Worm (Caenorhabditis elegans) whole organism, L4 larva: ENCODE results near the gene Y17G7B.18.

ENCODE experiments used
- R02D3.7 ChIP-seq: fragments of 150-350 bp; sonication (generic microtip); optimal IDR thresholded peaks from 3 replicates; lab custom pipeline; 2014; ENCODE audit warnings: missing biosample characterization, missing genetic modification characterization
- T20F7.1 ChIP-seq: fragments of 200-800 bp; sonication (Bioruptor generic); optimal IDR thresholded peaks from 2 replicates; lab custom pipeline; 2018; ENCODE audit warnings: mild to moderate bottlenecking, missing genetic modification characterization, missing compliant biosample characterization
- T26A8.4 ChIP-seq: fragments of 200-800 bp; sonication (Bioruptor generic); IDR thresholded peaks from 2 replicates; pipeline ENCODE4 v1.3.6; 2022; ENCODE audit warnings: missing genetic modification characterization, missing compliant biosample characterization
- Y105C5A.15 ChIP-seq: fragments of 200-800 bp; sonication (Bioruptor generic); IDR thresholded peaks from 2 replicates; pipeline ENCODE4 v1.3.6; 2022; ENCODE audit warnings: missing genetic modification characterization, missing compliant biosample characterization
- Y48G9A.11 ChIP-seq: fragments of 200-800 bp; sonication (Bioruptor generic); IDR thresholded peaks from 2 replicates; pipeline ENCODE4 v1.3.6; 2022; ENCODE audit warnings: missing genetic modification reagents, missing genetic modification characterization, missing compliant biosample characterization
- Y75B8A.6 ChIP-seq: fragments of 200-800 bp; sonication (Bioruptor generic); IDR thresholded peaks from 2 replicates; pipeline ENCODE4 v1.3.6; 2022; ENCODE audit warnings: missing genetic modification reagents, missing genetic modification characterization, missing compliant biosample characterization
- ZK337.2 ChIP-seq: fragments of 200-800 bp; sonication (Bioruptor generic); IDR thresholded peaks from 2 replicates; pipeline ENCODE4 v1.3.6; 2022; ENCODE audit warnings: missing genetic modification reagents, missing genetic modification characterization, missing compliant biosample characterization
- aha-1 ChIP-seq: fragments of 150-350 bp; peaks from one replicate; lab custom pipeline; 2014; ENCODE audit warnings: missing biosample characterization, missing genetic modification characterization
- arid-1 ChIP-seq: fragments of 200-800 bp; sonication (Bioruptor generic); conservative IDR thresholded peaks from 2 replicates; pipeline ENCODE4 v1.3.6; 2022; ENCODE audit warnings: missing genetic modification reagents, missing genetic modification characterization, missing compliant biosample characterization
- attf-4 ChIP-seq: sonication (generic microtip); optimal IDR thresholded peaks from 3 replicates; lab custom pipeline; 2017; ENCODE audit warnings: missing biosample characterization, missing genetic modification characterization
- ceh-28 ChIP-seq: fragments of 150-350 bp; optimal IDR thresholded peaks from 2 replicates; lab custom pipeline; 2014; ENCODE audit warnings: missing biosample characterization, missing genetic modification reagents, missing genetic modification characterization
- ceh-32 ChIP-seq: sonication (generic microtip); optimal IDR thresholded peaks from 2 replicates; lab custom pipeline; 2016; ENCODE audit warnings: mild to moderate bottlenecking, missing genetic modification characterization, missing compliant biosample characterization; ENCODE audit not compliant: poor library complexity
- ceh-82 ChIP-seq: sonication (generic microtip); optimal IDR thresholded peaks from 2 replicates; lab custom pipeline; 2017; ENCODE audit warnings: missing biosample characterization, missing genetic modification characterization
- cey-2 ChIP-seq: sonication (generic microtip); optimal IDR thresholded peaks from 3 replicates; lab custom pipeline; 2017; ENCODE audit warnings: missing genetic modification characterization, mild to moderate bottlenecking, missing compliant biosample characterization, antibody characterized with exemption, borderline replicate concordance; ENCODE audit not compliant: insufficient read depth
- ctbp-1 ChIP-seq: fragments of 200-800 bp; sonication (Bioruptor generic); IDR thresholded peaks from 2 replicates; pipeline ENCODE4 v1.3.6; 2022; ENCODE audit warnings: missing genetic modification reagents, missing genetic modification characterization, missing compliant biosample characterization
- daf-12 ChIP-seq: fragments of 150-350 bp; optimal IDR thresholded peaks from 2 replicates; lab custom pipeline; 2014; ENCODE audit warnings: missing biosample characterization, missing genetic modification reagents, missing genetic modification characterization
- daf-8 ChIP-seq: fragments of 200-800 bp; sonication (Bioruptor generic); IDR thresholded peaks from 2 replicates; pipeline ENCODE4 v1.3.6; 2022; ENCODE audit warnings: missing genetic modification characterization, missing compliant biosample characterization
- dmd-6 ChIP-seq: fragments of 200-800 bp; sonication (Bioruptor generic); IDR thresholded peaks from 2 replicates; pipeline ENCODE4 v1.3.6; 2022; ENCODE audit warnings: missing genetic modification reagents, missing genetic modification characterization, missing compliant biosample characterization
- dmd-9 ChIP-seq: fragments of 200-800 bp; sonication (Bioruptor generic); IDR thresholded peaks from 2 replicates; pipeline ENCODE4 v1.3.6; 2022; ENCODE audit warnings: missing genetic modification reagents, missing genetic modification characterization, missing compliant biosample characterization
- duxl-1 ChIP-seq: sonication (generic microtip); optimal IDR thresholded peaks from 2 replicates; lab custom pipeline; 2016; ENCODE audit warnings: mild to moderate bottlenecking, missing genetic modification characterization, moderate library complexity, missing compliant biosample characterization; ENCODE audit not compliant: poor library complexity
- dve-1 ChIP-seq: sonication (generic microtip); optimal IDR thresholded peaks from 2 replicates; lab custom pipeline; 2017; ENCODE audit warnings: antibody characterized with exemption, mild to moderate bottlenecking, missing genetic modification characterization, missing compliant biosample characterization; ENCODE audit not compliant: insufficient read depth
- egl-43 ChIP-seq: fragments of 200-800 bp; sonication (Bioruptor generic); IDR thresholded peaks from 2 replicates; pipeline ENCODE4 v1.3.6; 2022; ENCODE audit warnings: missing genetic modification reagents, missing genetic modification characterization, missing compliant biosample characterization
- fkh-10 ChIP-seq: fragments of 150-350 bp; optimal IDR thresholded peaks from 2 replicates; lab custom pipeline; 2014; ENCODE audit warnings: missing biosample characterization, missing genetic modification reagents, missing genetic modification characterization
- gei-8 ChIP-seq: fragments of 200-800 bp; sonication (Bioruptor generic); optimal IDR thresholded peaks from 2 replicates; lab custom pipeline; 2018; ENCODE audit warnings: mild to moderate bottlenecking, missing genetic modification characterization, missing compliant biosample characterization
- lin-1 ChIP-seq: fragments of 200-800 bp; sonication (Bioruptor generic); IDR thresholded peaks from 2 replicates; pipeline ENCODE4 v1.3.6; 2022; ENCODE audit warnings: missing genetic modification reagents, missing genetic modification characterization, missing compliant biosample characterization
- lin-15B ChIP-seq: fragments of 150-350 bp; sonication (generic microtip); optimal IDR thresholded peaks from 3 replicates; lab custom pipeline; 2014; ENCODE audit warnings: missing biosample characterization, missing genetic modification characterization
- lin-39 ChIP-seq: fragments of 150-350 bp; optimal IDR thresholded peaks from 2 replicates; lab custom pipeline; 2014; ENCODE audit warnings: missing biosample characterization, missing genetic modification reagents, missing genetic modification characterization
- lir-3 ChIP-seq: sonication (generic microtip); optimal IDR thresholded peaks from 2 replicates; lab custom pipeline; 2016; ENCODE audit warnings: mild to moderate bottlenecking, missing genetic modification characterization, missing compliant biosample characterization
- madf-5 ChIP-seq, 2 experiments: fragments of 200-800 bp; sonication (Bioruptor generic); IDR thresholded peaks; 2 replicates each; pipeline ENCODE4 v1.3.6; 2022; ENCODE audit warnings: missing compliant biosample characterization in 2 of 2, missing genetic modification characterization in 2 of 2
- mdl-1 ChIP-seq, 2 experiments: fragments of 150-350 bp in 1 of 2; sonication (generic microtip) in 1 of 2; optimal IDR thresholded peaks; 2 replicates each; lab custom pipeline; 2014 to 2017; ENCODE audit warnings: missing biosample characterization in 2 of 2, missing genetic modification characterization in 2 of 2
- mdt-29 ChIP-seq: fragments of 200-800 bp; sonication (Bioruptor generic); IDR thresholded peaks from 2 replicates; pipeline ENCODE4 v1.3.6; 2022; ENCODE audit warnings: missing genetic modification reagents, missing genetic modification characterization, missing compliant biosample characterization
- nhr-11 ChIP-seq: fragments of 150-350 bp; optimal IDR thresholded peaks from 2 replicates; lab custom pipeline; 2014; ENCODE audit warnings: missing biosample characterization, missing genetic modification characterization
- nhr-111 ChIP-seq: fragments of 200-800 bp; sonication (Bioruptor generic); optimal IDR thresholded peaks from 2 replicates; lab custom pipeline; 2018; ENCODE audit warnings: mild to moderate bottlenecking, missing genetic modification characterization, missing compliant biosample characterization
- nhr-25 ChIP-seq: sonication (generic microtip); optimal IDR thresholded peaks from 2 replicates; lab custom pipeline; 2017; ENCODE audit warnings: missing genetic modification characterization, mild to moderate bottlenecking, missing compliant biosample characterization, antibody characterized with exemption, moderate library complexity, borderline replicate concordance; ENCODE audit not compliant: insufficient read depth
- nhr-28 ChIP-seq: fragments of 150-350 bp; optimal IDR thresholded peaks from 2 replicates; lab custom pipeline; 2014; ENCODE audit warnings: missing biosample characterization, missing genetic modification characterization
- nhr-48 ChIP-seq: sonication (generic microtip); optimal IDR thresholded peaks from 2 replicates; lab custom pipeline; 2016; ENCODE audit warnings: mild to moderate bottlenecking, missing genetic modification characterization, missing compliant biosample characterization
- nhr-6 ChIP-seq: fragments of 150-350 bp; optimal IDR thresholded peaks from 2 replicates; lab custom pipeline; 2014; ENCODE audit warnings: missing biosample characterization, missing genetic modification characterization
- nhr-76 ChIP-seq: fragments of 150-350 bp; optimal IDR thresholded peaks from 2 replicates; lab custom pipeline; 2014; ENCODE audit warnings: missing biosample characterization, missing genetic modification characterization
- rbr-2 ChIP-seq: sonication (generic microtip); optimal IDR thresholded peaks from 2 replicates; lab custom pipeline; 2016; ENCODE audit warnings: missing genotype, missing genetic modification characterization, missing compliant biosample characterization
- sdz-12 ChIP-seq: fragments of 200-800 bp; sonication (Bioruptor generic); optimal IDR thresholded peaks from 2 replicates; lab custom pipeline; 2018; ENCODE audit warnings: mild to moderate bottlenecking, missing genetic modification characterization, missing compliant biosample characterization
- snpc-1.2 ChIP-seq: fragments of 200-800 bp; sonication (Bioruptor generic); IDR thresholded peaks from 2 replicates; pipeline ENCODE4 v1.3.6; 2022; ENCODE audit warnings: missing genetic modification reagents, missing genetic modification characterization, missing compliant biosample characterization
- snpc-4 ChIP-seq: fragments of 150-350 bp; optimal IDR thresholded peaks from 2 replicates; lab custom pipeline; 2014; ENCODE audit warnings: missing biosample characterization, missing genetic modification characterization
- spr-1 ChIP-seq: sonication (generic microtip); optimal IDR thresholded peaks from 2 replicates; lab custom pipeline; 2016; ENCODE audit warnings: mild to moderate bottlenecking, missing genetic modification characterization, missing compliant biosample characterization
- spr-3 ChIP-seq: fragments of 200-800 bp; sonication (Bioruptor generic); optimal IDR thresholded peaks from 2 replicates; lab custom pipeline; 2018; ENCODE audit warnings: mild to moderate bottlenecking, missing genetic modification characterization, missing compliant biosample characterization
- tra-1 ChIP-seq: fragments of 200-800 bp; sonication (Bioruptor generic); IDR thresholded peaks from 2 replicates; pipeline ENCODE4 v1.3.6; 2022; ENCODE audit warnings: missing genetic modification reagents, missing genetic modification characterization, missing compliant biosample characterization
- unc-130 ChIP-seq: sonication (generic microtip); optimal IDR thresholded peaks from 2 replicates; lab custom pipeline; 2016; ENCODE audit warnings: missing genetic modification reagents, missing genetic modification characterization, missing compliant biosample characterization
- unc-39 ChIP-seq: sonication (generic microtip); optimal IDR thresholded peaks from 2 replicates; lab custom pipeline; 2017; ENCODE audit warnings: missing biosample characterization, missing genetic modification characterization
- unc-62 ChIP-seq, 3 experiments: fragments of 150-350 bp in 1 of 3; sonication (generic microtip); optimal IDR thresholded peaks in 2 of 3; peaks in 1 of 3; 1 replicate in 1 of 3; 2 replicates in 2 of 3; lab custom pipeline; 2014 to 2017; ENCODE audit warnings: missing biosample characterization in 3 of 3, missing genetic modification characterization in 3 of 3, missing genetic modification reagents in 3 of 3, missing genotype in 1 of 3
- zag-1 ChIP-seq: fragments of 150-350 bp; optimal IDR thresholded peaks from 2 replicates; lab custom pipeline; 2014; ENCODE audit warnings: missing biosample characterization, missing genetic modification characterization
- zfp-2 ChIP-seq: sonication (generic microtip); optimal IDR thresholded peaks from 2 replicates; lab custom pipeline; 2016; ENCODE audit warnings: mild to moderate bottlenecking, missing genetic modification characterization, missing compliant biosample characterization
- zip-2 ChIP-seq: fragments of 150-350 bp; optimal IDR thresholded peaks from 2 replicates; lab custom pipeline; 2014; ENCODE audit warnings: missing biosample characterization, missing genetic modification characterization

Gene Y17G7B.18

ce11 chrII:12102365-12102764 lies 5.3 kb downstream of the Y17G7B.18 start:
- TF ChIP-seq ZK337.2 (no peak), snpc-4 (tag; lab: Kevin White, UChicago) (no peak), tra-1 (GFP tag; lab: Robert Waterston, UW) (peak; percentile 86), dmd-9 (peak; percentile 51; the same call in 1 of the 2 replicates), ceh-28 (tag; lab: Kevin White, UChicago) (peak; percentile 67), nhr-28 (tag; lab: Kevin White, UChicago) (peak; percentile 85), lir-3 (tag; lab: Kevin White, UChicago) (no peak), Y105C5A.15 (GFP tag; lab: Robert Waterston, UW) (0 out of 2 replicates have a peak, but pooled peaks have one; percentile 29), madf-5 (GFP tag; IDR thresholded peaks at IDR 0.05; lab: Robert Waterston, UW) (no peak), nhr-11 (peak; percentile 97), daf-12 (tag; lab: Kevin White, UChicago) (no peak), duxl-1 (tag; lab: Kevin White, UChicago) (peak; percentile 55), spr-3 (GFP tag; lab: Kevin White, UChicago) (no peak), unc-62 (GFP tag; optimal IDR thresholded peaks at IDR 0.05 in 1 of 2; lab: Kevin White, UChicago) (peak in 1 of 2 experiments; percentile 99), unc-62 (tag; optimal IDR thresholded peaks at IDR 0.05; lab: Kevin White, UChicago) (no peak), zip-2 (peak; percentile 84), mdl-1 (tag; optimal IDR thresholded peaks at IDR 0.05; lab: Kevin White, UChicago) (peak; percentile 94 to 99), ctbp-1 (GFP tag; lab: Robert Waterston, UW) (0 out of 2 replicates have a peak, but pooled peaks have one; percentile 44), nhr-48 (tag; lab: Kevin White, UChicago) (peak; percentile 89), aha-1 (tag; lab: Kevin White, UChicago) (peak; percentile 98), T26A8.4 (GFP tag; lab: Robert Waterston, UW) (peak; percentile 91), zag-1 (tag; lab: Kevin White, UChicago) (no peak), snpc-1.2 (GFP tag; lab: Robert Waterston, UW) (no peak), nhr-6 (peak; percentile 91), lin-1 (GFP tag; lab: Robert Waterston, UW) (0 out of 2 replicates have a peak, but pooled peaks have one; percentile 30), nhr-25 (tag; lab: Kevin White, UChicago) (peak; percentile 64), nhr-111 (GFP tag; lab: Kevin White, UChicago) (no peak), ceh-82 (tag; lab: Kevin White, UChicago) (no peak), unc-39 (tag; lab: Kevin White, UChicago) (no peak), Y48G9A.11 (GFP tag; lab: Robert Waterston, UW) (no peak), zfp-2 (tag; lab: Kevin White, UChicago) (peak; percentile 41), ceh-32 (no peak), spr-1 (tag; lab: Kevin White, UChicago) (peak; percentile 89), dve-1 (tag; lab: Kevin White, UChicago) (peak; percentile 98), unc-130 (GFP tag; lab: Kevin White, UChicago) (no peak), lin-15B (tag; lab: Kevin White, UChicago) (no peak), T20F7.1 (GFP tag; lab: Kevin White, UChicago) (no peak), R02D3.7 (tag; lab: Kevin White, UChicago) (no peak), attf-4 (no peak), egl-43 (GFP tag; lab: Robert Waterston, UW) (peak; percentile 77), lin-39 (tag; lab: Kevin White, UChicago) (no peak), sdz-12 (GFP tag; lab: Kevin White, UChicago) (no peak), mdt-29 (GFP tag; lab: Robert Waterston, UW) (peak; percentile 98), nhr-76 (tag; lab: Kevin White, UChicago) (peak; percentile 51), dmd-6 (GFP tag; lab: Robert Waterston, UW) (peak; percentile 94), gei-8 (GFP tag; lab: Kevin White, UChicago) (no peak), fkh-10 (GFP tag; lab: Kevin White, UChicago) (peak; percentile 17), daf-8 (GFP tag; lab: Robert Waterston, UW) (no peak), Y75B8A.6 (GFP tag; lab: Robert Waterston, UW) (no peak), arid-1 (GFP tag; lab: Robert Waterston, UW) (peak; percentile 81), rbr-2 (peak; percentile 93), cey-2 (tag; lab: Kevin White, UChicago) (peak; percentile 48)
